Worm (Caenorhabditis elegans) whole organism, midembryonic: ENCODE results near the gene Y116F11B.9.

Experiments
- T22C8.4 ChIP-seq: fragments of 200-800 bp; sonication (Bioruptor generic); IDR thresholded peaks from 2 replicates; pipeline ENCODE4 v1.3.6; 2022; ENCODE audit warnings: missing genetic modification characterization, missing compliant biosample characterization
- cog-1 ChIP-seq: sonication (generic microtip); optimal IDR thresholded peaks from 2 replicates; lab custom pipeline; 2016; ENCODE audit warnings: missing genetic modification characterization, missing compliant biosample characterization
- flt-1 ChIP-seq: fragments of 200-800 bp; sonication (Bioruptor generic); IDR thresholded peaks from 2 replicates; pipeline ENCODE4 v1.3.6; 2022; ENCODE audit warnings: missing genetic modification characterization, missing compliant biosample characterization
- med-1 ChIP-seq: sonication (generic microtip); optimal IDR thresholded peaks from 2 replicates; lab custom pipeline; 2017; ENCODE audit warnings: missing genetic modification characterization, mild to moderate bottlenecking, missing compliant biosample characterization, antibody characterized with exemption, missing genetic modification reagents; ENCODE audit not compliant: insufficient read depth
- ref-1 ChIP-seq: fragments of 200-800 bp; sonication (Bioruptor generic); conservative IDR thresholded peaks from 2 replicates; pipeline ENCODE4 v1.3.6; 2022; ENCODE audit warnings: missing genetic modification reagents, missing genetic modification characterization, missing compliant biosample characterization
- tab-1 ChIP-seq: fragments of 200-800 bp; sonication (Bioruptor generic); IDR thresholded peaks from 2 replicates; pipeline ENCODE4 v1.3.6; 2022; ENCODE audit warnings: missing genetic modification characterization, missing compliant biosample characterization
- ztf-23 ChIP-seq: fragments of 200-800 bp; sonication (Bioruptor generic); IDR thresholded peaks from 2 replicates; pipeline ENCODE4 v1.3.6; 2022; ENCODE audit warnings: missing genetic modification reagents, missing genetic modification characterization, missing compliant biosample characterization
- ztf-29 ChIP-seq: fragments of 200-800 bp; sonication (Bioruptor generic); IDR thresholded peaks from 2 replicates; pipeline ENCODE4 v1.3.6; 2022; ENCODE audit warnings: missing genetic modification reagents, missing genetic modification characterization, missing compliant biosample characterization

- no peak for TF ChIP-seq ztf-29 (GFP tag; lab: Robert Waterston, UW)
- TF ChIP-seq tab-1 = no peak
- no peak for TF ChIP-seq flt-1
- TF ChIP-seq med-1 (GFP tag; lab: Kevin White, UChicago) = no peak
- TF ChIP-seq cog-1 (tag; lab: Kevin White, UChicago) = no peak
- no peak for TF ChIP-seq ztf-23 (GFP tag; lab: Robert Waterston, UW)
- TF ChIP-seq T22C8.4 (GFP tag; lab: Robert Waterston, UW) = no peak
- TF ChIP-seq ref-1 (GFP tag; lab: Robert Waterston, UW) = no peak
Observed at ce11 chrV:19831588-19831987, 36.2 kb downstream of the Y116F11B.9 start.
